Worm (Caenorhabditis elegans): ENCODE data around the gene C29F9.12.

The C29F9.12 gene

ce11 chrIII:154168-154567 is 32.3 kb upstream of the C29F9.12 start (continued):
- TF ChIP-seq lin-39 (tag; optimal IDR thresholded peaks at IDR 0.05) = no peak
- TF ChIP-seq unc-39 (tag; optimal IDR thresholded peaks at IDR 0.05) = no peak
- no peak for TF ChIP-seq madf-5 (GFP tag; IDR thresholded peaks at IDR 0.05)
- no peak for TF ChIP-seq F44E2.7 (GFP tag; IDR thresholded peaks at IDR 0.05)
- TF ChIP-seq Y105C5A.15 (GFP tag; IDR thresholded peaks at IDR 0.05) = no peak
- no peak for TF ChIP-seq lin-15B (tag; optimal IDR thresholded peaks at IDR 0.05)
- TF ChIP-seq hmg-1.1 (GFP tag; IDR thresholded peaks at IDR 0.05) = no peak
- TF ChIP-seq mxl-2 (GFP tag; conservative IDR thresholded peaks at IDR 0.05) = no peak
- TF ChIP-seq gei-8 (GFP tag; optimal IDR thresholded peaks at IDR 0.05) = no peak
- TF ChIP-seq lin-29 (GFP tag; IDR thresholded peaks at IDR 0.05) = no peak
- no peak for TF ChIP-seq ceh-44 (GFP tag; IDR thresholded peaks at IDR 0.05)
- TF ChIP-seq T26A8.4 (GFP tag; IDR thresholded peaks at IDR 0.05) = 0 out of 2 replicates have a peak, but pooled peaks have one; percentile 19

- TF ChIP-seq pqm-1 (tag; optimal IDR thresholded peaks at IDR 0.05) (no peak), spr-1 (tag; optimal IDR thresholded peaks at IDR 0.05) (no peak), Y5F2A.4 (GFP tag; optimal IDR thresholded peaks at IDR 0.05) (no peak), unc-39 (tag; optimal IDR thresholded peaks at IDR 0.05) (no peak), set-16 (GFP tag; IDR thresholded peaks at IDR 0.05) (peak; percentile 81), mxl-2 (GFP tag; conservative IDR thresholded peaks at IDR 0.05) (no peak), madf-5 (GFP tag; IDR thresholded peaks at IDR 0.05) (no peak), T20F7.1 (GFP tag; optimal IDR thresholded peaks at IDR 0.05) (no peak)
Observed at ce11 chrIII:151084-151483, 29.3 kb upstream of the C29F9.12 start.

- TF ChIP-seq duxl-1 (tag; optimal IDR thresholded peaks at IDR 0.05; ENCODE audit: poor library complexity) (no peak), F49E8.2 (tag; optimal IDR thresholded peaks at IDR 0.05; ENCODE audit: borderline replicate concordance) (no peak), nhr-48 (tag; optimal IDR thresholded peaks at IDR 0.05) (no peak), spr-3 (GFP tag; optimal IDR thresholded peaks at IDR 0.05) (no peak), unc-62 (GFP tag; optimal IDR thresholded peaks at IDR 0.05 in 1 of 2) (peak in 1 of 2 experiments; percentile 60), unc-62 (tag; optimal IDR thresholded peaks at IDR 0.05) (no peak), dmd-9 (GFP tag; IDR thresholded peaks at IDR 0.05) (no peak), ctbp-1 (GFP tag; IDR thresholded peaks at IDR 0.05) (no peak), ZK546.5 (tag; optimal IDR thresholded peaks at IDR 0.05) (no peak), mep-1 (tag; optimal IDR thresholded peaks at IDR 0.05) (no peak)
Observed at ce11 chrIII:149132-149531, 27.3 kb upstream of the C29F9.12 start.

- TF ChIP-seq mdt-29 (GFP tag; IDR thresholded peaks at IDR 0.05) (no peak), lir-3 (tag; optimal IDR thresholded peaks at IDR 0.05) (no peak), fos-1 (tag; optimal IDR thresholded peaks at IDR 0.05) (no peak), lin-39 (tag; optimal IDR thresholded peaks at IDR 0.05) (no peak), nhr-28 (tag; optimal IDR thresholded peaks at IDR 0.05) (peak; percentile 66), zfp-3 (GFP tag; conservative IDR thresholded peaks at IDR 0.05) (no peak), T20F7.1 (GFP tag; optimal IDR thresholded peaks at IDR 0.05) (peak; percentile 33), R02D3.7 (tag; optimal IDR thresholded peaks at IDR 0.05) (no peak), cey-2 (tag; optimal IDR thresholded peaks at IDR 0.05; ENCODE audit: borderline replicate concordance, insufficient read depth) (no peak), skn-1 (tag; optimal IDR thresholded peaks at IDR 0.05) (no peak), ztf-7 (tag; optimal IDR thresholded peaks at IDR 0.05) (no peak), mep-1 (tag; optimal IDR thresholded peaks at IDR 0.05) (no peak), mes-2 (tag; optimal IDR thresholded peaks at IDR 0.05; ENCODE audit: poor library complexity, severe bottlenecking) (no peak), daf-12 (tag; optimal IDR thresholded peaks at IDR 0.05) (no peak), Y48G9A.11 (GFP tag; IDR thresholded peaks at IDR 0.05) (no peak), pqm-1 (tag; optimal IDR thresholded peaks at IDR 0.05) (peak; percentile 63), daf-19 (GFP tag; conservative IDR thresholded peaks at IDR 0.05) (no peak), saeg-2 (GFP tag; IDR thresholded peaks at IDR 0.05) (no peak), daf-8 (GFP tag; IDR thresholded peaks at IDR 0.05) (no peak), dve-1 (tag; optimal IDR thresholded peaks at IDR 0.05; ENCODE audit: insufficient read depth) (peak; percentile 66), lin-1 (GFP tag; IDR thresholded peaks at IDR 0.05) (no peak), sdz-12 (GFP tag; optimal IDR thresholded peaks at IDR 0.05) (no peak), ceh-82 (tag; optimal IDR thresholded peaks at IDR 0.05) (no peak), nhr-41 (GFP tag; IDR thresholded peaks at IDR 0.05) (no peak)
Observed at ce11 chrIII:147570-148076, 25.8 kb upstream of the C29F9.12 start, which contains the start of gene sqst-5. TSS of gene sqst-5 (minus strand) at chrIII:147620.

Measured in whole organism, L4 larva.